Fruit fly (Drosophila melanogaster) whole organism, prepupa: ENCODE data around the gene CG14324.

ENCODE experiments used
- Blimp-1 ChIP-seq: fragments of 200-800 bp; sonication (Bioruptor generic); optimal IDR thresholded peaks from 3 replicates; lab custom pipeline; 2017; ENCODE audit warnings: missing biosample characterization, missing genetic modification characterization, mild to moderate bottlenecking, moderate library complexity, missing genetic modification reagents
- CG10631 ChIP-seq: fragments of 200-800 bp; sonication (Bioruptor generic); optimal IDR thresholded peaks from 2 replicates; lab custom pipeline; 2016; ENCODE audit warnings: missing biosample characterization, missing genetic modification characterization
- CG10669 ChIP-seq: fragments of 200-800 bp; sonication (Bioruptor generic); optimal IDR thresholded peaks from 3 replicates; lab custom pipeline; 2018; ENCODE audit warnings: missing biosample characterization, mild to moderate bottlenecking, missing genetic modification characterization, moderate library complexity
- CG11294 ChIP-seq: fragments of 200-800 bp; sonication (Bioruptor generic); IDR thresholded peaks from 2 replicates; pipeline ENCODE4 v1.3.6; 2022; ENCODE audit warnings: missing biosample characterization, missing genetic modification characterization
- CG11762 ChIP-seq: fragments of 200-800 bp; sonication (Bioruptor generic); optimal IDR thresholded peaks from 3 replicates; lab custom pipeline; 2016; ENCODE audit warnings: missing biosample characterization, missing genetic modification characterization; ENCODE audit not compliant: insufficient read depth
- CG11902 ChIP-seq: fragments of 200-800 bp; sonication (Bioruptor generic); optimal IDR thresholded peaks from 3 replicates; lab custom pipeline; 2016; ENCODE audit warnings: missing biosample characterization, missing genetic modification characterization
- CG15336 ChIP-seq: fragments of 200-800 bp; sonication (Bioruptor generic); IDR thresholded peaks from 2 replicates; pipeline ENCODE4 v1.3.6; 2022; ENCODE audit warnings: missing biosample characterization, missing genetic modification characterization
- CG1621 ChIP-seq: fragments of 200-800 bp; sonication (Bioruptor generic); optimal IDR thresholded peaks from 3 replicates; lab custom pipeline; 2018; ENCODE audit warnings: missing biosample characterization, mild to moderate bottlenecking, missing genetic modification characterization
- CG16779 ChIP-seq: fragments of 200-800 bp; sonication (Bioruptor generic); optimal IDR thresholded peaks from 3 replicates; lab custom pipeline; 2017; ENCODE audit warnings: missing biosample characterization, mild to moderate bottlenecking, missing genetic modification characterization
- CG3032 ChIP-seq: fragments of 200-800 bp; optimal IDR thresholded peaks from 2 replicates; lab custom pipeline; 2019; ENCODE audit warnings: missing biosample characterization, mild to moderate bottlenecking, missing genetic modification characterization, moderate library complexity
- CG31627 ChIP-seq: fragments of 200-800 bp; sonication (Bioruptor generic); optimal IDR thresholded peaks from 3 replicates; lab custom pipeline; 2016; ENCODE audit warnings: missing biosample characterization, missing genetic modification characterization
- CG32006 ChIP-seq: fragments of 200-800 bp; sonication (Bioruptor generic); optimal IDR thresholded peaks from 3 replicates; lab custom pipeline; 2017; ENCODE audit warnings: missing biosample characterization, mild to moderate bottlenecking, missing genetic modification characterization
- CG34406 ChIP-seq: fragments of 200-800 bp; sonication (Bioruptor generic); optimal IDR thresholded peaks from 3 replicates; lab custom pipeline; 2016; ENCODE audit warnings: missing biosample characterization, missing genetic modification characterization
- CG3919 ChIP-seq: fragments of 200-800 bp; sonication (Bioruptor generic); optimal IDR thresholded peaks from 3 replicates; lab custom pipeline; 2016; ENCODE audit warnings: missing biosample characterization, missing genetic modification characterization
- CG6163 ChIP-seq: fragments of 200-800 bp; sonication (Bioruptor generic); IDR thresholded peaks from 3 replicates; pipeline ENCODE4 v1.3.6; 2022; ENCODE audit warnings: missing biosample characterization, missing genetic modification characterization
- CG6276 ChIP-seq: fragments of 200-800 bp; sonication (Bioruptor generic); optimal IDR thresholded peaks from 2 replicates; lab custom pipeline; 2017; ENCODE audit warnings: missing biosample characterization, mild to moderate bottlenecking, missing genetic modification characterization
- CG6792 ChIP-seq: fragments of 200-800 bp; sonication (Bioruptor generic); optimal IDR thresholded peaks from 3 replicates; lab custom pipeline; 2016; ENCODE audit warnings: missing biosample characterization, missing genetic modification characterization
- CG6808 ChIP-seq: fragments of 200-800 bp; sonication (Bioruptor generic); optimal IDR thresholded peaks from 3 replicates; lab custom pipeline; 2017; ENCODE audit warnings: missing biosample characterization, missing genetic modification characterization, mild to moderate bottlenecking, moderate library complexity, missing genetic modification reagents
- CG6854 ChIP-seq: fragments of 200-800 bp; sonication (Bioruptor generic); optimal IDR thresholded peaks from 2 replicates; lab custom pipeline; 2017; ENCODE audit warnings: missing biosample characterization, mild to moderate bottlenecking, missing genetic modification characterization
- CG7368 ChIP-seq: fragments of 200-800 bp; sonication (Bioruptor generic); optimal IDR thresholded peaks from 3 replicates; lab custom pipeline; 2016; ENCODE audit warnings: missing biosample characterization, missing genetic modification characterization
- CG8319 ChIP-seq: fragments of 200-800 bp; sonication (Bioruptor generic); optimal IDR thresholded peaks from 3 replicates; lab custom pipeline; 2016; ENCODE audit warnings: missing biosample characterization, missing genetic modification characterization
- CG8632 ChIP-seq: fragments of 200-800 bp; sonication (Bioruptor generic); optimal IDR thresholded peaks from 3 replicates; lab custom pipeline; 2016; ENCODE audit warnings: missing biosample characterization, missing genetic modification characterization
- CG9139 ChIP-seq: fragments of 200-800 bp; sonication (Bioruptor generic); optimal IDR thresholded peaks from 3 replicates; lab custom pipeline; 2017; ENCODE audit warnings: missing biosample characterization, mild to moderate bottlenecking, missing genetic modification characterization
- Eip75B ChIP-seq: fragments of 200-800 bp; sonication (Bioruptor generic); optimal IDR thresholded peaks from 3 replicates; lab custom pipeline; 2016; ENCODE audit warnings: missing biosample characterization, missing genetic modification characterization
- Ets96B ChIP-seq: fragments of 200-800 bp; optimal IDR thresholded peaks from 2 replicates; lab custom pipeline; 2019; ENCODE audit warnings: missing biosample characterization, mild to moderate bottlenecking, missing genetic modification characterization, moderate library complexity
- Gug ChIP-seq: fragments of 200-800 bp; sonication (Bioruptor generic); IDR thresholded peaks from 2 replicates; pipeline ENCODE4 v1.3.6; 2022; ENCODE audit warnings: missing biosample characterization, missing genetic modification characterization
- Hr39 ChIP-seq: fragments of 200-800 bp; sonication (Bioruptor generic); optimal IDR thresholded peaks from 2 replicates; lab custom pipeline; 2016; ENCODE audit warnings: missing biosample characterization, missing genetic modification characterization
- Hr4 ChIP-seq: fragments of 200-800 bp; sonication (Bioruptor generic); optimal IDR thresholded peaks from 3 replicates; lab custom pipeline; 2016; ENCODE audit warnings: missing biosample characterization, missing genetic modification characterization
- Lpt ChIP-seq: fragments of 200-800 bp; sonication (Bioruptor generic); optimal IDR thresholded peaks from 3 replicates; lab custom pipeline; 2016; ENCODE audit warnings: missing biosample characterization, missing genetic modification characterization
- Met ChIP-seq: fragments of 200-800 bp; sonication (Bioruptor generic); optimal IDR thresholded peaks from 3 replicates; lab custom pipeline; 2016; ENCODE audit warnings: missing biosample characterization, missing genetic modification characterization
- OdsH ChIP-seq: fragments of 200-800 bp; sonication (Bioruptor generic); optimal IDR thresholded peaks from 3 replicates; lab custom pipeline; 2016; ENCODE audit warnings: missing biosample characterization, missing genetic modification characterization
- Smox ChIP-seq: fragments of 200-800 bp; sonication (Bioruptor generic); optimal IDR thresholded peaks from 3 replicates; lab custom pipeline; 2016; ENCODE audit warnings: missing biosample characterization, missing genetic modification characterization
- Sox102F ChIP-seq: fragments of 200-800 bp; sonication (Bioruptor generic); optimal IDR thresholded peaks from 2 replicates; lab custom pipeline; 2016; ENCODE audit warnings: missing biosample characterization, mild to moderate bottlenecking, missing genetic modification characterization
- Sox14 ChIP-seq: fragments of 200-800 bp; sonication (Bioruptor generic); optimal IDR thresholded peaks from 3 replicates; lab custom pipeline; 2016; ENCODE audit warnings: missing biosample characterization, missing genetic modification characterization
- Sox15 ChIP-seq: fragments of 200-800 bp; sonication (Bioruptor generic); optimal IDR thresholded peaks from 3 replicates; lab custom pipeline; 2016; ENCODE audit warnings: missing biosample characterization, missing genetic modification characterization
- achi ChIP-seq: fragments of 200-800 bp; sonication (Bioruptor generic); optimal IDR thresholded peaks from 3 replicates; lab custom pipeline; 2016; ENCODE audit warnings: missing biosample characterization, missing genetic modification characterization
- acj6 ChIP-seq: fragments of 200-800 bp; sonication (Bioruptor generic); optimal IDR thresholded peaks from 3 replicates; lab custom pipeline; 2016; ENCODE audit warnings: missing biosample characterization, missing genetic modification characterization
- cyc ChIP-seq: fragments of 200-800 bp; sonication (Bioruptor generic); optimal IDR thresholded peaks from 3 replicates; lab custom pipeline; 2016; ENCODE audit warnings: missing biosample characterization, missing genetic modification characterization
- dac ChIP-seq: fragments of 200-800 bp; sonication (Bioruptor generic); optimal IDR thresholded peaks from 2 replicates; lab custom pipeline; 2017; ENCODE audit warnings: missing biosample characterization, mild to moderate bottlenecking, missing genetic modification characterization
- dsx ChIP-seq: fragments of 200-800 bp; optimal IDR thresholded peaks from 3 replicates; lab custom pipeline; 2019; ENCODE audit warnings: missing biosample characterization, mild to moderate bottlenecking, missing genetic modification characterization, moderate library complexity; ENCODE audit not compliant: poor library complexity, severe bottlenecking
- esn ChIP-seq: fragments of 200-800 bp; sonication (Bioruptor generic); optimal IDR thresholded peaks from 2 replicates; lab custom pipeline; 2016; ENCODE audit warnings: missing biosample characterization, mild to moderate bottlenecking, missing genetic modification characterization, moderate library complexity
- fd59A ChIP-seq: fragments of 200-800 bp; sonication (Bioruptor generic); optimal IDR thresholded peaks from 2 replicates; lab custom pipeline; 2017; ENCODE audit warnings: missing biosample characterization, mild to moderate bottlenecking, missing genetic modification characterization, missing genetic modification reagents
- fd85E ChIP-seq: fragments of 200-800 bp; sonication (Bioruptor generic); optimal IDR thresholded peaks from 3 replicates; lab custom pipeline; 2016; ENCODE audit warnings: missing biosample characterization, missing genetic modification characterization
- net ChIP-seq: fragments of 200-800 bp; sonication (Bioruptor generic); optimal IDR thresholded peaks from 3 replicates; lab custom pipeline; 2016; ENCODE audit warnings: missing biosample characterization, missing genetic modification characterization
- pdm3 ChIP-seq: fragments of 200-800 bp; sonication (Bioruptor generic); optimal IDR thresholded peaks from 3 replicates; lab custom pipeline; 2016; ENCODE audit warnings: missing biosample characterization, missing genetic modification characterization
- salr ChIP-seq, 2 experiments: fragments of 200-800 bp; sonication (Bioruptor generic); optimal IDR thresholded peaks; 3 replicates each; lab custom pipeline; 2016 to 2018; ENCODE audit warnings: missing biosample characterization in 2 of 2, missing genetic modification characterization in 2 of 2, mild to moderate bottlenecking in 1 of 2
- spab ChIP-seq: fragments of 200-800 bp; sonication (Bioruptor generic); optimal IDR thresholded peaks from 2 replicates; lab custom pipeline; 2017; ENCODE audit warnings: missing biosample characterization, mild to moderate bottlenecking, missing genetic modification characterization, missing genetic modification reagents
- ss ChIP-seq, 2 experiments: fragments of 200-800 bp; sonication (Bioruptor generic); optimal IDR thresholded peaks; 2 replicates in 1 of 2; 3 replicates in 1 of 2; lab custom pipeline; 2017 to 2018; ENCODE audit warnings: mild to moderate bottlenecking in 2 of 2, missing biosample characterization in 2 of 2, missing genetic modification characterization in 2 of 2, moderate library complexity in 1 of 2
- svp ChIP-seq: fragments of 200-800 bp; sonication (Bioruptor generic); peaks from one replicate; lab custom pipeline; 2016; ENCODE audit warnings: missing biosample characterization, missing genetic modification characterization
- topi ChIP-seq: fragments of 200-800 bp; sonication (Bioruptor generic); optimal IDR thresholded peaks from 3 replicates; lab custom pipeline; 2016; ENCODE audit warnings: missing biosample characterization, missing genetic modification characterization
- vri ChIP-seq: fragments of 200-800 bp; sonication (Bioruptor generic); optimal IDR thresholded peaks from 3 replicates; lab custom pipeline; 2016; ENCODE audit warnings: missing biosample characterization, mild to moderate bottlenecking, missing genetic modification characterization

CG14324 gene

DNA sequence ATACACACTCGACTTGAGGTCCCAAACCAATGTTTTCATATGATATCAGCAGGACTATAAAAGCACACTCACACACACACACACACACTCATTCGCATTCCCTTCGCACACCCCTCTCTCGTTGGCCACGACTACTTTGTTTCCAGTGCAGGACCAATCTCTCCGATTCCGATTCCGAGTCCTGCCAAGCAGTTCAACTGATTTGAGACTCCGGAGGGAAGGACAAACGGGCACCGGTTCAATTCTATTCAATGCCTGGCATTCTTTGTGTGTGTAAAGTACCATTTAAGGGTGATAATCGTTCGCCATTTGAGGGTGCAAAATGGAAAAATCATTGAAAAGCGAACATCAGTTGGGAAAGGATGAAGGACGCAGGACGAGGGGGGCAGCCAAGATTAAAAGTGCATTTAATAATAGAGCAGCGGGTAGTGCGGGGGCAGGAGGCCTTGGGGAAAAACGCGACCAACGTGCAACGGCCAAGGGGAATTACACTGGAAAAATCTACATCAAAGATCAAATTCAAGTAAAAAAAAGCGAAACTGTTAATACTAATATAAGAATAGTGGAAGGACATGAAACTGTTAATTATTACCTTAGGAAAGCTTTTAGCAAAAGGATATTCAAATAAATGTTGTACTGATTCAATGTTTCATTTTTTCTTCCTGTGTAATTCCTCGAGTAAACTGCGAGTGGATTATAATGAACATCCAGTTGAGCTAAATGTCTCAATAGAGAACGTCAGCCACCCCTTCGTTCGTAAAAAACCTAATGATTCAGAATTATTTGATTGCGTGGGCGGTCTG, 34.7 kb downstream of the CG14324 start:
- TF ChIP-seq Ets96B, result no peak
- TF ChIP-seq vri (GFP tag; lab: Kevin White, UChicago), result no peak
- TF ChIP-seq acj6 (GFP tag; lab: Kevin White, UChicago), result no peak
- no peak for TF ChIP-seq CG11902 (GFP tag; lab: Kevin White, UChicago)
- peak; percentile 47 for TF ChIP-seq esn
- TF ChIP-seq Sox102F (GFP tag; lab: Kevin White, UChicago), result peak; percentile 17
- no peak for TF ChIP-seq CG6854 (GFP tag; lab: Kevin White, UChicago)
- TF ChIP-seq fd85E (GFP tag; lab: Kevin White, UChicago), result no peak
- TF ChIP-seq svp (GFP tag; lab: Kevin White, UChicago), result peak; percentile 67
- TF ChIP-seq Met (GFP tag; lab: Kevin White, UChicago), result peak; percentile 43
- peak; percentile 12 for TF ChIP-seq CG31627 (GFP tag; lab: Kevin White, UChicago)
- no peak for TF ChIP-seq CG11294 (GFP tag; lab: Robert Waterston, UW)
- no peak for TF ChIP-seq salr (GFP tag; optimal IDR thresholded peaks at IDR 0.05; lab: Kevin White, UChicago)
- no peak for TF ChIP-seq OdsH (GFP tag; lab: Kevin White, UChicago)
- TF ChIP-seq Eip75B (GFP tag; lab: Kevin White, UChicago), result no peak
- no peak for TF ChIP-seq CG6792
- TF ChIP-seq Hr39, result peak; percentile 40
- peak; percentile 4 for TF ChIP-seq cyc
- TF ChIP-seq CG3032, result peak; percentile 7
- peak; percentile 16 for TF ChIP-seq Smox (GFP tag; lab: Kevin White, UChicago)
- TF ChIP-seq pdm3, result no peak
- TF ChIP-seq CG32006, result no peak
- no peak for TF ChIP-seq dsx
- TF ChIP-seq CG8632 (GFP tag; lab: Kevin White, UChicago), result no peak
- TF ChIP-seq CG6808 (GFP tag; lab: Kevin White, UChicago), result no peak
- no peak for TF ChIP-seq fd59A (GFP tag; lab: Kevin White, UChicago)
- no peak for TF ChIP-seq spab (GFP tag; lab: Kevin White, UChicago)
- TF ChIP-seq CG8319, result no peak
- TF ChIP-seq CG34406, result no peak
- TF ChIP-seq CG11762 (GFP tag; lab: Kevin White, UChicago), result no peak
- no peak for TF ChIP-seq CG10669
- no peak for TF ChIP-seq CG6276 (GFP tag; lab: Kevin White, UChicago)
- TF ChIP-seq CG3919 (GFP tag; lab: Kevin White, UChicago), result no peak
- no peak for TF ChIP-seq CG10631 (GFP tag; lab: Kevin White, UChicago)
- TF ChIP-seq Sox14 (GFP tag; lab: Kevin White, UChicago), result no peak
- TF ChIP-seq achi, result no peak
- TF ChIP-seq CG7368 (GFP tag; lab: Kevin White, UChicago), result no peak
- no peak for TF ChIP-seq CG1621 (tag; lab: Kevin White, UChicago)
- TF ChIP-seq Blimp-1 (GFP tag; lab: Kevin White, UChicago), result no peak
- TF ChIP-seq Sox15 (GFP tag; lab: Kevin White, UChicago), result no peak
- no peak for TF ChIP-seq Lpt (GFP tag; lab: Kevin White, UChicago)
- TF ChIP-seq CG6163, result no peak
- TF ChIP-seq Gug, result no peak
- TF ChIP-seq ss (GFP tag; optimal IDR thresholded peaks at IDR 0.05; lab: Kevin White, UChicago), result no peak
- TF ChIP-seq net (GFP tag; lab: Kevin White, UChicago), result no peak
- TF ChIP-seq topi, result no peak
- TF ChIP-seq CG15336, result no peak
- TF ChIP-seq dac (GFP tag; lab: Kevin White, UChicago), result no peak
- no peak for TF ChIP-seq CG9139 (GFP tag; lab: Kevin White, UChicago)
- TF ChIP-seq Hr4 (GFP tag; lab: Kevin White, UChicago), result no peak
- no peak for TF ChIP-seq CG16779 (tag; lab: Kevin White, UChicago)
